Fruit fly (Drosophila melanogaster) whole organism, embryonic: ENCODE data around the gene elgi.
A peak's percentile ranks its signal among the peaks of the same experiment; 100 is the strongest.

ENCODE experiments used
- Aef1 ChIP-seq: fragments of 200-800 bp; sonication (Bioruptor generic); IDR thresholded peaks from 3 replicates; pipeline ENCODE4 v1.3.6; 2022; ENCODE audit warnings: missing biosample characterization, missing genetic modification characterization
- CG10979 ChIP-seq: fragments of 200-800 bp; sonication (Bioruptor generic); optimal IDR thresholded peaks from 2 replicates; lab custom pipeline; 2018; ENCODE audit warnings: missing biosample characterization, mild to moderate bottlenecking, missing genetic modification characterization, moderate library complexity
- CG11456 ChIP-seq: fragments of 200-800 bp; sonication (Bioruptor generic); IDR thresholded peaks from 3 replicates; pipeline ENCODE4 v1.3.6; 2022; ENCODE audit warnings: missing biosample characterization, missing genetic modification characterization
- CG13424 ChIP-seq: fragments of 200-800 bp; sonication (Bioruptor generic); optimal IDR thresholded peaks from 2 replicates; lab custom pipeline; 2019; ENCODE audit warnings: missing biosample characterization, mild to moderate bottlenecking, missing genetic modification characterization, moderate library complexity
- CG17361 ChIP-seq: fragments of 200-800 bp; sonication (Bioruptor generic); IDR thresholded peaks from 3 replicates; pipeline ENCODE4 v1.3.6; 2022; ENCODE audit warnings: missing biosample characterization, missing genetic modification characterization
- CG17385 ChIP-seq: fragments of 200-800 bp; sonication (Bioruptor generic); optimal IDR thresholded peaks from 3 replicates; lab custom pipeline; 2018; ENCODE audit warnings: missing biosample characterization, mild to moderate bottlenecking, missing genetic modification characterization
- CG17802 ChIP-seq: fragments of 200-800 bp; sonication (Bioruptor generic); optimal IDR thresholded peaks from 2 replicates; lab custom pipeline; 2018; ENCODE audit warnings: missing biosample characterization, mild to moderate bottlenecking, missing genetic modification characterization, moderate library complexity
- CG2120 ChIP-seq: fragments of 200-800 bp; sonication (Bioruptor generic); optimal IDR thresholded peaks from 3 replicates; lab custom pipeline; 2016; ENCODE audit warnings: missing biosample characterization, missing genetic modification characterization
- CG2199 ChIP-seq: fragments of 200-800 bp; sonication (Bioruptor generic); IDR thresholded peaks from 3 replicates; pipeline ENCODE4 v1.3.6; 2022; ENCODE audit warnings: missing biosample characterization, missing genetic modification characterization
- CG34376 ChIP-seq: fragments of 200-800 bp; sonication (Bioruptor generic); optimal IDR thresholded peaks from 2 replicates; lab custom pipeline; 2018; ENCODE audit warnings: missing biosample characterization, mild to moderate bottlenecking, missing genetic modification characterization
- CG4820 ChIP-seq: fragments of 200-800 bp; sonication (Bioruptor generic); optimal IDR thresholded peaks from 3 replicates; lab custom pipeline; 2016; ENCODE audit warnings: missing biosample characterization, missing genetic modification characterization
- CG7357 ChIP-seq: fragments of 200-800 bp; sonication (Bioruptor generic); IDR thresholded peaks from 3 replicates; pipeline ENCODE4 v1.3.6; 2022; ENCODE audit warnings: missing biosample characterization, missing genetic modification characterization
- CG7928 ChIP-seq: fragments of 200-800 bp; sonication (Bioruptor generic); optimal IDR thresholded peaks from 2 replicates; lab custom pipeline; 2017; ENCODE audit warnings: missing biosample characterization, mild to moderate bottlenecking, missing genetic modification characterization
- CG8924 ChIP-seq: fragments of 200-800 bp; optimal IDR thresholded peaks from 3 replicates; lab custom pipeline; 2019; ENCODE audit warnings: missing biosample characterization, mild to moderate bottlenecking, missing genetic modification characterization, moderate library complexity
- CG9797 ChIP-seq: fragments of 200-800 bp; sonication (Bioruptor generic); optimal IDR thresholded peaks from 3 replicates; lab custom pipeline; 2018; ENCODE audit warnings: missing biosample characterization, mild to moderate bottlenecking, missing genetic modification characterization
- D19A ChIP-seq: fragments of 200-800 bp; optimal IDR thresholded peaks from 3 replicates; lab custom pipeline; 2019; ENCODE audit warnings: missing biosample characterization, mild to moderate bottlenecking, missing genetic modification characterization, moderate library complexity
- Dp ChIP-seq: fragments of 200-800 bp; sonication (Bioruptor generic); optimal IDR thresholded peaks from 2 replicates; lab custom pipeline; 2018; ENCODE audit warnings: missing biosample characterization, mild to moderate bottlenecking, missing genetic modification characterization, moderate library complexity
- Dref ChIP-seq: fragments of 200-800 bp; sonication (Bioruptor generic); IDR thresholded peaks from 2 replicates; pipeline ENCODE4 v1.3.6; 2022; ENCODE audit warnings: missing biosample characterization, missing genetic modification characterization
- E2f2 ChIP-seq: fragments of 200-800 bp; sonication (Bioruptor generic); IDR thresholded peaks from 2 replicates; pipeline ENCODE4 v1.3.6; 2022; ENCODE audit warnings: missing biosample characterization, missing genetic modification characterization
- Ets65A ChIP-seq: fragments of 200-800 bp; sonication (Bioruptor generic); peaks from one replicate; lab custom pipeline; 2016; ENCODE audit warnings: missing biosample characterization, missing genetic modification characterization
- GATAe ChIP-seq: fragments of 200-800 bp; sonication (Bioruptor generic); conservative IDR thresholded peaks from 2 replicates; pipeline ENCODE4 v1.3.6; 2022; ENCODE audit warnings: missing biosample characterization, missing genetic modification characterization
- Hmx ChIP-seq: fragments of 200-800 bp; sonication (Bioruptor generic); optimal IDR thresholded peaks from 2 replicates; lab custom pipeline; 2016; ENCODE audit warnings: missing biosample characterization, missing genetic modification characterization
- Mad ChIP-seq: fragments of 200-800 bp; sonication (Bioruptor generic); optimal IDR thresholded peaks from 2 replicates; lab custom pipeline; 2016; ENCODE audit warnings: missing biosample characterization, missing genetic modification characterization
- Med ChIP-seq: fragments of 200-800 bp; sonication (Bioruptor generic); peaks from one replicate; lab custom pipeline; 2016; ENCODE audit warnings: missing biosample characterization, missing genetic modification characterization, mild to moderate bottlenecking, inconsistent platforms, moderate library complexity
- Myb ChIP-seq: fragments of 200-800 bp; sonication (Bioruptor generic); optimal IDR thresholded peaks from 2 replicates; lab custom pipeline; 2016; ENCODE audit warnings: missing biosample characterization, missing genetic modification characterization
- Ptx1 ChIP-seq: fragments of 200-800 bp; sonication (Bioruptor generic); IDR thresholded peaks from 2 replicates; pipeline ENCODE4 v1.3.6; 2022; ENCODE audit warnings: missing biosample characterization, missing genetic modification characterization
- Scr ChIP-seq: fragments of 200-800 bp; sonication (Bioruptor generic); IDR thresholded peaks from 2 replicates; pipeline ENCODE4 v1.3.6; 2022; ENCODE audit warnings: missing biosample characterization, missing genetic modification characterization; ENCODE audit not compliant: partially characterized antibody
- Six4 ChIP-seq: fragments of 200-800 bp; sonication (Bioruptor generic); optimal IDR thresholded peaks from 2 replicates; lab custom pipeline; 2016; ENCODE audit warnings: missing biosample characterization, missing genetic modification characterization
- Ssrp ChIP-seq: fragments of 200-800 bp; sonication (Bioruptor generic); optimal IDR thresholded peaks from 2 replicates; lab custom pipeline; 2018; ENCODE audit warnings: missing biosample characterization, mild to moderate bottlenecking, missing genetic modification characterization, moderate library complexity
- amos ChIP-seq: fragments of 200-800 bp; sonication (Bioruptor generic); IDR thresholded peaks from 2 replicates; pipeline ENCODE4 v1.3.6; 2022; ENCODE audit warnings: missing biosample characterization, missing genetic modification characterization; ENCODE audit not compliant: partially characterized antibody
- bowl ChIP-seq: fragments of 200-800 bp; sonication (Bioruptor generic); IDR thresholded peaks from 2 replicates; pipeline ENCODE4 v1.3.6; 2022; ENCODE audit warnings: missing biosample characterization, missing genetic modification characterization
- dm ChIP-seq: fragments of 200-800 bp; sonication (Bioruptor generic); optimal IDR thresholded peaks from 3 replicates; lab custom pipeline; 2016; ENCODE audit warnings: missing biosample characterization, missing genetic modification characterization
- dpn ChIP-seq, 2 experiments: fragments of 200-800 bp; sonication (Bioruptor generic); optimal IDR thresholded peaks; 3 replicates each; lab custom pipeline; 2016; ENCODE audit warnings: missing biosample characterization in 2 of 2, missing genetic modification characterization in 2 of 2
- dysf ChIP-seq: fragments of 200-800 bp; sonication (Bioruptor generic); IDR thresholded peaks from 3 replicates; pipeline ENCODE4 v1.3.6; 2022; ENCODE audit warnings: missing biosample characterization, missing genetic modification characterization
- emc ChIP-seq: fragments of 200-800 bp; sonication (Bioruptor generic); optimal IDR thresholded peaks from 2 replicates; lab custom pipeline; 2016; ENCODE audit warnings: missing biosample characterization, missing genetic modification characterization
- fd64A ChIP-seq: fragments of 200-800 bp; sonication (Bioruptor generic); optimal IDR thresholded peaks from 3 replicates; lab custom pipeline; 2018; ENCODE audit warnings: missing biosample characterization, mild to moderate bottlenecking, missing genetic modification characterization
- hbn ChIP-seq: fragments of 200-800 bp; sonication (Bioruptor generic); IDR thresholded peaks from 2 replicates; pipeline ENCODE4 v1.3.6; 2022; ENCODE audit warnings: missing biosample characterization, missing genetic modification characterization; ENCODE audit not compliant: partially characterized antibody
- klu ChIP-seq: fragments of 200-800 bp; sonication (Bioruptor generic); IDR thresholded peaks from 2 replicates; pipeline ENCODE4 v1.3.6; 2022; ENCODE audit warnings: missing biosample characterization, missing genetic modification characterization
- kni ChIP-seq: fragments of 200-800 bp; sonication (Bioruptor generic); optimal IDR thresholded peaks from 3 replicates; lab custom pipeline; 2017; ENCODE audit warnings: mild to moderate bottlenecking, missing biosample characterization, missing genetic modification reagents, missing genetic modification characterization
- lbe ChIP-seq: fragments of 200-800 bp; sonication (Bioruptor generic); optimal IDR thresholded peaks from 2 replicates; lab custom pipeline; 2016; ENCODE audit warnings: missing biosample characterization, mild to moderate bottlenecking, missing genetic modification characterization
- lilli ChIP-seq: fragments of 200-800 bp; sonication (Bioruptor generic); optimal IDR thresholded peaks from 3 replicates; lab custom pipeline; 2016; ENCODE audit warnings: missing biosample characterization, missing genetic modification characterization
- lov ChIP-seq, 2 experiments: fragments of 200-800 bp in 1 of 2; fragments of >200 bp in 1 of 2; sonication (Bioruptor generic) in 1 of 2; IDR thresholded peaks in 1 of 2; optimal IDR thresholded peaks in 1 of 2; 2 replicates in 1 of 2; 3 replicates in 1 of 2; pipeline versions ENCODE4 v1.3.6 to Lab custom; 2017 to 2022; ENCODE audit warnings: missing biosample characterization in 1 of 2, missing genetic modification characterization in 1 of 2
- nerfin-1 ChIP-seq: fragments of 200-800 bp; sonication (Bioruptor generic); optimal IDR thresholded peaks from 3 replicates; lab custom pipeline; 2019; ENCODE audit warnings: missing biosample characterization, mild to moderate bottlenecking, missing genetic modification characterization, moderate library complexity
- nerfin-2 ChIP-seq: fragments of 200-800 bp; sonication (Bioruptor generic); IDR thresholded peaks from 2 replicates; pipeline ENCODE4 v1.3.6; 2022; ENCODE audit warnings: missing biosample characterization, missing genetic modification characterization; ENCODE audit not compliant: partially characterized antibody
- ranshi ChIP-seq: fragments of 200-800 bp; sonication (Bioruptor generic); IDR thresholded peaks from 2 replicates; pipeline ENCODE4 v1.3.6; 2022; ENCODE audit warnings: missing biosample characterization, missing genetic modification characterization
- scrt ChIP-seq: fragments of 200-800 bp; sonication (Bioruptor generic); optimal IDR thresholded peaks from 2 replicates; lab custom pipeline; 2018; ENCODE audit warnings: missing biosample characterization, mild to moderate bottlenecking, missing genetic modification characterization, moderate library complexity
- sna ChIP-seq: fragments of 200-800 bp; sonication (Bioruptor generic); IDR thresholded peaks from 2 replicates; pipeline ENCODE4 v1.3.6; 2022; ENCODE audit warnings: missing biosample characterization, missing genetic modification characterization; ENCODE audit not compliant: partially characterized antibody
- sob ChIP-seq: fragments of 200-800 bp; sonication (Bioruptor generic); IDR thresholded peaks from 2 replicates; pipeline ENCODE4 v1.3.6; 2022; ENCODE audit warnings: missing biosample characterization, missing genetic modification characterization
- tin ChIP-seq: fragments of 200-800 bp; sonication (Bioruptor generic); optimal IDR thresholded peaks from 3 replicates; lab custom pipeline; 2016; ENCODE audit warnings: missing biosample characterization, missing genetic modification characterization
- toy ChIP-seq: fragments of 200-800 bp; sonication (Bioruptor generic); IDR thresholded peaks from 2 replicates; pipeline ENCODE4 v1.3.6; 2022; ENCODE audit warnings: missing biosample characterization, missing genetic modification characterization
- twi ChIP-seq: fragments of 200-800 bp; optimal IDR thresholded peaks from 2 replicates; lab custom pipeline; 2019; ENCODE audit warnings: missing biosample characterization, mild to moderate bottlenecking, missing genetic modification characterization, moderate library complexity

Gene elgi

dm6 chr3L:15977565-15977964 is 21.2 kb downstream of the elgi start (continued):
- peak; percentile 50 for TF ChIP-seq Aef1 (GFP tag; lab: Robert Waterston, UW)
- TF ChIP-seq tin: peak; percentile 30
- TF ChIP-seq emc (GFP tag; lab: Kevin White, UChicago): no peak
- no peak for TF ChIP-seq bowl (GFP tag; lab: Robert Waterston, UW)
- no peak for TF ChIP-seq CG9797 (GFP tag; lab: Kevin White, UChicago)
- peak; percentile 52; the same call in 1 of the 2 replicates for TF ChIP-seq klu (GFP tag; lab: Robert Waterston, UW)
- TF ChIP-seq D19A (tag; lab: Kevin White, UChicago): no peak
- TF ChIP-seq nerfin-2 (GFP tag; lab: Robert Waterston, UW): no peak
- peak; percentile 61 for TF ChIP-seq GATAe (GFP tag; lab: Robert Waterston, UW)
- TF ChIP-seq CG11456 (GFP tag; lab: Robert Waterston, UW): peak; percentile 69
- TF ChIP-seq CG17385: peak; percentile 32
- no peak for TF ChIP-seq Ssrp (tag; lab: Kevin White, UChicago)
- TF ChIP-seq lilli (GFP tag; lab: Kevin White, UChicago): peak; percentile 47
- TF ChIP-seq sob (GFP tag; lab: Robert Waterston, UW): peak; percentile 36; the same call in 1 of the 2 replicates
- no peak for TF ChIP-seq sna (GFP tag; lab: Robert Waterston, UW)
- TF ChIP-seq CG17361 (GFP tag; lab: Robert Waterston, UW): peak; percentile 52; the same call in 2 of the 3 replicates
- peak; percentile 22; the same call in 1 of the 2 replicates for TF ChIP-seq E2f2 (GFP tag; lab: Robert Waterston, UW)
- TF ChIP-seq nerfin-1 (tag; lab: Kevin White, UChicago): no peak
- no peak for TF ChIP-seq fd64A (GFP tag; lab: Kevin White, UChicago)
- TF ChIP-seq Six4 (GFP tag; lab: Kevin White, UChicago): no peak
- TF ChIP-seq Med (GFP tag; lab: Kevin White, UChicago): peak; percentile 69
- TF ChIP-seq twi (tag; lab: Kevin White, UChicago): no peak
- TF ChIP-seq CG34376 (GFP tag; lab: Kevin White, UChicago): no peak
- no peak for TF ChIP-seq Scr
- TF ChIP-seq Mad (GFP tag; lab: Kevin White, UChicago): no peak
- peak; percentile 84 for TF ChIP-seq Ptx1 (GFP tag; lab: Robert Waterston, UW)
- 0 out of 2 replicates have a peak, but pooled peaks have one; percentile 7 for TF ChIP-seq toy (GFP tag; lab: Robert Waterston, UW)
- TF ChIP-seq CG2120 (GFP tag; lab: Kevin White, UChicago): peak; percentile 63
- no peak for TF ChIP-seq CG7928 (GFP tag; lab: Kevin White, UChicago)
- no peak for TF ChIP-seq Hmx (GFP tag; lab: Kevin White, UChicago)
- no peak for TF ChIP-seq kni
- peak; percentile 45; the same call in 1 of the 2 replicates for TF ChIP-seq ranshi
- peak; percentile 41 for TF ChIP-seq CG8924 (tag; lab: Kevin White, UChicago)
- no peak for TF ChIP-seq Dref
- no peak for TF ChIP-seq CG17802 (tag; lab: Kevin White, UChicago)
- peak; percentile 33 for TF ChIP-seq scrt
- TF ChIP-seq Dp (GFP tag; lab: Kevin White, UChicago): no peak
- peak; percentile 44 for TF ChIP-seq CG10979 (tag; lab: Kevin White, UChicago)
- peak; percentile 76 for TF ChIP-seq dysf (GFP tag; lab: Robert Waterston, UW)
- peak in 1 of 2 experiments; percentile 44 for TF ChIP-seq dpn (GFP tag; optimal IDR thresholded peaks at IDR 0.05; lab: Kevin White, UChicago)
- no peak for TF ChIP-seq amos (GFP tag; lab: Robert Waterston, UW)
- TF ChIP-seq lov (optimal IDR thresholded peaks at IDR 0.05; lab: Kevin White, UChicago): no peak
- TF ChIP-seq lov (GFP tag; IDR thresholded peaks at IDR 0.05; lab: Robert Waterston, UW): no peak
- peak; percentile 37 for TF ChIP-seq CG13424 (tag; lab: Kevin White, UChicago)
- peak; percentile 42 for TF ChIP-seq CG4820 (GFP tag; lab: Kevin White, UChicago)
- peak; percentile 16 for TF ChIP-seq Ets65A (GFP tag; lab: Kevin White, UChicago)
- TF ChIP-seq dm (GFP tag; lab: Kevin White, UChicago): no peak
- no peak for TF ChIP-seq Myb (GFP tag; lab: Kevin White, UChicago)
- TF ChIP-seq lbe (GFP tag; lab: Kevin White, UChicago): peak; percentile 81
- TF ChIP-seq hbn (GFP tag; lab: Robert Waterston, UW): no peak
- peak; percentile 59; the same call in 2 of the 3 replicates for TF ChIP-seq CG7357
- TF ChIP-seq CG2199 (GFP tag; lab: Robert Waterston, UW): no peak
